Fruit fly (Drosophila melanogaster): ENCODE results near the gene lft.

The lft gene

dm6 chr2L:10364229-10364628 lies at the start of gene lft:
TSS of gene lft (plus strand) at chr2L:10364471.
- TF ChIP-seq vri (GFP tag; optimal IDR thresholded peaks at IDR 0.05) (no peak), CG3919 (GFP tag; optimal IDR thresholded peaks at IDR 0.05) (no peak), Eip78C (GFP tag) (peak; percentile 42), CG11294 (GFP tag; IDR thresholded peaks at IDR 0.05) (no peak), dsx (GFP tag; optimal IDR thresholded peaks at IDR 0.05; ENCODE audit: poor library complexity, severe bottlenecking) (peak; percentile 51), ss (GFP tag; optimal IDR thresholded peaks at IDR 0.05) (peak in 1 of 2 experiments; percentile 32), CG6163 (GFP tag; IDR thresholded peaks at IDR 0.05) (no peak), CG8319 (GFP tag; optimal IDR thresholded peaks at IDR 0.05) (peak; percentile 53), CG6854 (GFP tag; optimal IDR thresholded peaks at IDR 0.05) (no peak), CG8632 (GFP tag; optimal IDR thresholded peaks at IDR 0.05) (no peak), fd59A (GFP tag; optimal IDR thresholded peaks at IDR 0.05) (no peak)

- no peak for TF ChIP-seq Hr39 (GFP tag; optimal IDR thresholded peaks at IDR 0.05)
These were observed 48.4 kb upstream of the lft start for dm6 chr2L:10315888-10316287.

DNA sequence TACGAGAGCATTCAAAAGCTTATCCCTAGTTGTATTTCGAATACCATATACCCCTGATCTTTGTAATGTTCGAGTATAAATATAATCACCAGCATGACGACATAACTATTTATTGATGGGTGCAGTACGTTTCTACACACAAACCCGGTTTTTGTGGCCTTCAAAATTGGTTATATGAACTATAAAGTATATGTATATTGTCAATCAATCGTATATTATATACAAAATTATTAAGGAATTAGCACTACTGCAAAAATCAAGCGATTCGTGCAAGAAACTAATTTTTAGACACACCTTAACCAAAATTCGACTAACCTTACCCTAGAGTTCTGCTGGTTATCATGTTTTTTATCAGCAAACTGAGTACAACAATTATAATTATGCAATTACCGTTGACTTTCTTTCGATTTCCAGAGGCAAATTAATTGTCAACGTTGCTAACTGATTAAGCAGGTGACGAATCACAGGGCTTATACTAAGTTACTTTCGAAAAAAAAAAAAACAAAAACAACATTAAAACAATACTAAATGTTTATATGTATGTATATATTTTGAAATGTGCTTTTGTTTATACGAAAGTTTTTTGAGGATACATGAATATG lies 44.0 kb upstream of the lft start:
- TF ChIP-seq CG31627 (GFP tag; optimal IDR thresholded peaks at IDR 0.05) (no peak), Eip93F (GFP tag; optimal IDR thresholded peaks at IDR 0.05) (peak; percentile 27), CG1621 (tag; optimal IDR thresholded peaks at IDR 0.05) (no peak), topi (GFP tag; optimal IDR thresholded peaks at IDR 0.05) (no peak), pdm3 (GFP tag; optimal IDR thresholded peaks at IDR 0.05) (no peak), CG32006 (GFP tag; optimal IDR thresholded peaks at IDR 0.05) (no peak), vri (GFP tag; optimal IDR thresholded peaks at IDR 0.05) (peak; percentile 94), eg (GFP tag; IDR thresholded peaks at IDR 0.05) (no peak), Gug (GFP tag; IDR thresholded peaks at IDR 0.05) (no peak), Eip75B (GFP tag; optimal IDR thresholded peaks at IDR 0.05) (no peak), fd59A (GFP tag; optimal IDR thresholded peaks at IDR 0.05) (no peak), acj6 (GFP tag; optimal IDR thresholded peaks at IDR 0.05) (no peak), CG4318 (GFP tag; optimal IDR thresholded peaks at IDR 0.05) (no peak), Ets21C (GFP tag; optimal IDR thresholded peaks at IDR 0.05) (no peak), CG11294 (GFP tag; IDR thresholded peaks at IDR 0.05) (no peak), Hr4 (GFP tag; optimal IDR thresholded peaks at IDR 0.05) (no peak), CG6163 (GFP tag; IDR thresholded peaks at IDR 0.05) (no peak)

DNA sequence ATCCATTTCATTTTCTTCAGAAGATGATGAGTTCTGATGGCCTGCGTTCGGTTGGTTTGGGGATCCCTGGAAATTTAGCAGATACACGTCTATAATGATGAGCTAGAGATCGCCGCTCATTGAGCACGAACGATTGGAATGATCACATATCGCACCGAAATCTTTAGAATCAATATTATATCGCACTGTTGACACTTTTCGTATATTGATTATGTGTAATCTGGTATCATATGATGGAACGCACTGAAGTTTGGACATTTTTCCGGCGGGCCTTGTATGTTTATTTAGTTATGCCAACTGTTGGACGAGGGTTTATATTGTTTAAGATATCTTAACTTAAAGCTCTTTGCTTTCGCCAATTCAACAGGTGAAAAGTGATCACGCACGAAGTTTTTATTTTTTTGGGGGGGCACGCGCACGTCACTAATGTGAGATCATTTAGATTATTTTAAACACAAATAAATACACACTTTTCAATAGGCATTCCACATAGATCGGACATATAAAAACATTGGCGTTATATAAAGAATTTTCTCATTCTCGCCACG lies 43.2 kb upstream of the lft start:
- no peak for TF ChIP-seq acj6 (GFP tag; optimal IDR thresholded peaks at IDR 0.05)
- TF ChIP-seq Eip78C (GFP tag) = peak; percentile 71
- no peak for TF ChIP-seq Sox102F (GFP tag; optimal IDR thresholded peaks at IDR 0.05)
- no peak for TF ChIP-seq eg (GFP tag; IDR thresholded peaks at IDR 0.05)
- no peak for TF ChIP-seq CG8119 (GFP tag; IDR thresholded peaks at IDR 0.05)
- TF ChIP-seq fkh (GFP tag; optimal IDR thresholded peaks at IDR 0.05) = peak; percentile 85
- TF ChIP-seq cyc (GFP tag; optimal IDR thresholded peaks at IDR 0.05) = peak; percentile 9

- TF ChIP-seq Sox14 (GFP tag; optimal IDR thresholded peaks at IDR 0.05) (no peak), Eip78C (GFP tag) (peak; percentile 69), CG1621 (tag; optimal IDR thresholded peaks at IDR 0.05) (no peak), fd85E (GFP tag; optimal IDR thresholded peaks at IDR 0.05) (no peak), CG8319 (GFP tag; optimal IDR thresholded peaks at IDR 0.05) (no peak), CG16779 (tag; optimal IDR thresholded peaks at IDR 0.05) (no peak), vri (GFP tag; optimal IDR thresholded peaks at IDR 0.05) (peak; percentile 15), lz (GFP tag; optimal IDR thresholded peaks at IDR 0.05) (no peak), Eip93F (GFP tag; optimal IDR thresholded peaks at IDR 0.05) (peak; percentile 2), CG31627 (GFP tag; optimal IDR thresholded peaks at IDR 0.05) (no peak), Sox15 (GFP tag; optimal IDR thresholded peaks at IDR 0.05) (no peak), svp (GFP tag) (no peak), CG4318 (GFP tag; optimal IDR thresholded peaks at IDR 0.05) (no peak), CG6792 (GFP tag; optimal IDR thresholded peaks at IDR 0.05) (no peak), CG6276 (GFP tag; optimal IDR thresholded peaks at IDR 0.05) (no peak), dsx (GFP tag; optimal IDR thresholded peaks at IDR 0.05; ENCODE audit: poor library complexity, severe bottlenecking) (peak; percentile 66), Ets21C (GFP tag; optimal IDR thresholded peaks at IDR 0.05) (no peak), Smox (GFP tag; optimal IDR thresholded peaks at IDR 0.05) (no peak), CG9139 (GFP tag; optimal IDR thresholded peaks at IDR 0.05) (no peak), cyc (GFP tag; optimal IDR thresholded peaks at IDR 0.05) (no peak), CG15336 (GFP tag; IDR thresholded peaks at IDR 0.05) (peak; percentile 33; the same call in 1 of the 2 replicates), Blimp-1 (GFP tag; optimal IDR thresholded peaks at IDR 0.05) (no peak), CG8632 (GFP tag; optimal IDR thresholded peaks at IDR 0.05) (no peak), pdm3 (GFP tag; optimal IDR thresholded peaks at IDR 0.05) (no peak), OdsH (GFP tag; optimal IDR thresholded peaks at IDR 0.05) (no peak), acj6 (GFP tag; optimal IDR thresholded peaks at IDR 0.05) (no peak)
These were observed 42.7 kb upstream of the lft start for dm6 chr2L:10321612-10322011.

Data from whole organism, prepupa.